Fruit fly (Drosophila melanogaster): ENCODE results near the gene B4.

- no peak for TF ChIP-seq psq (GFP tag; optimal IDR thresholded peaks at IDR 0.05)
- no peak for TF ChIP-seq Asciz (GFP tag; optimal IDR thresholded peaks at IDR 0.05)
- TF ChIP-seq CG9437 (GFP tag; optimal IDR thresholded peaks at IDR 0.05): no peak
- no peak for TF ChIP-seq H2.0 (GFP tag; IDR thresholded peaks at IDR 0.05)
- TF ChIP-seq H15 (GFP tag; IDR thresholded peaks at IDR 0.05): no peak
- no peak for TF ChIP-seq gt (GFP tag; IDR thresholded peaks at IDR 0.05)
- TF ChIP-seq CG17612 (GFP tag; IDR thresholded peaks at IDR 0.05): no peak
These were observed 1.4 kb upstream of the B4 start for dm6 chr2L:13550488-13551033.

Measured in whole organism, embryonic.